Worm (Caenorhabditis elegans) whole organism, early embryonic: ENCODE measurements around the gene ZC204.12.

Experiments used
- aly-1 ChIP-seq: sonication (generic microtip); optimal IDR thresholded peaks from 2 replicates; lab custom pipeline; 2016; ENCODE audit warnings: missing genetic modification characterization, missing compliant biosample characterization
- scrt-1 ChIP-seq: fragments of 200-800 bp; sonication (Bioruptor generic); IDR thresholded peaks from 2 replicates; pipeline ENCODE4 v1.3.6; 2022; ENCODE audit warnings: missing genetic modification characterization, missing compliant biosample characterization

DNA sequence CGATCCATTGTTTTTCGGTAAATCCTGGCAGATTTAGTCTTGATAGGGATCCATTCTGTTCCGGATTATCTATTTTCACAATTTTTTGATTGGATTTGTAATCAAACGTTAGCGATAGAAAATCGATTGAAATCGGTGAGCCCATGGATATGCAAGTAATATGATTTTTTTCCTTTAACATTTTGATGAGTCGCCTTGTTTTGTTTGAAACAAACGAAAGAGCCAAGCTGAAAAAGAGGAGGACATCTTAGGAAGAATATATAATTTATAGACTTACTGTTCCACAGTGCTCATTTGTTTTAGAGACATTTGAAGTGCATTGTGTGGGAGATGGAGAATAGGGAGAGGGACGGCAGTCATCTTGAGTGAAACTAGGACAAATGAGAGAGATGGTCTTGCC is 31.7 kb upstream of the ZC204.12 start, which contains the start of the genes fbxb-18 and fbxb-19:
- TF ChIP-seq scrt-1 (GFP tag; lab: Robert Waterston, UW) (no peak), aly-1 (tag; lab: Kevin White, UChicago) (no peak)
